Worm (Caenorhabditis elegans) whole organism, L4 larva: ENCODE measurements around the gene cyk-3.

Experiments used
- F44E2.7 ChIP-seq: fragments of 200-800 bp; sonication (Bioruptor generic); IDR thresholded peaks from 2 replicates; pipeline ENCODE4 v2.1.2; 2022; ENCODE audit warnings: missing genetic modification characterization, missing compliant biosample characterization
- ZK337.2 ChIP-seq: fragments of 200-800 bp; sonication (Bioruptor generic); IDR thresholded peaks from 2 replicates; pipeline ENCODE4 v1.3.6; 2022; ENCODE audit warnings: missing genetic modification reagents, missing genetic modification characterization, missing compliant biosample characterization
- ama-1 ChIP-seq: fragments of 150-350 bp; optimal IDR thresholded peaks from 2 replicates; lab custom pipeline; 2014; ENCODE audit warnings: inconsistent platforms, mixed read lengths
- ceh-28 ChIP-seq: fragments of 150-350 bp; optimal IDR thresholded peaks from 2 replicates; lab custom pipeline; 2014; ENCODE audit warnings: missing biosample characterization, missing genetic modification reagents, missing genetic modification characterization
- daf-12 ChIP-seq: fragments of 150-350 bp; optimal IDR thresholded peaks from 2 replicates; lab custom pipeline; 2014; ENCODE audit warnings: missing biosample characterization, missing genetic modification reagents, missing genetic modification characterization
- lsy-2 ChIP-seq, 2 experiments: fragments of 150-350 bp in 1 of 2; sonication (generic microtip) in 1 of 2; optimal IDR thresholded peaks; 2 replicates each; lab custom pipeline; 2014 to 2017; ENCODE audit warnings: missing biosample characterization in 2 of 2, missing genetic modification characterization in 2 of 2
- mdt-29 ChIP-seq: fragments of 200-800 bp; sonication (Bioruptor generic); IDR thresholded peaks from 2 replicates; pipeline ENCODE4 v1.3.6; 2022; ENCODE audit warnings: missing genetic modification reagents, missing genetic modification characterization, missing compliant biosample characterization
- nhr-42 ChIP-seq: fragments of 200-800 bp; sonication (Bioruptor generic); IDR thresholded peaks from 2 replicates; pipeline ENCODE4 v1.3.6; 2022; ENCODE audit warnings: missing genetic modification characterization, missing compliant biosample characterization
- nhr-48 ChIP-seq: sonication (generic microtip); optimal IDR thresholded peaks from 2 replicates; lab custom pipeline; 2016; ENCODE audit warnings: mild to moderate bottlenecking, missing genetic modification characterization, missing compliant biosample characterization
- nhr-77 ChIP-seq: fragments of 150-350 bp; optimal IDR thresholded peaks from 2 replicates; lab custom pipeline; 2014; ENCODE audit warnings: missing biosample characterization, missing genetic modification characterization
- zip-11 ChIP-seq: fragments of 200-800 bp; sonication (Bioruptor generic); IDR thresholded peaks from 2 replicates; pipeline ENCODE4 v1.3.6; 2022; ENCODE audit warnings: missing genetic modification characterization, missing compliant biosample characterization

DNA sequence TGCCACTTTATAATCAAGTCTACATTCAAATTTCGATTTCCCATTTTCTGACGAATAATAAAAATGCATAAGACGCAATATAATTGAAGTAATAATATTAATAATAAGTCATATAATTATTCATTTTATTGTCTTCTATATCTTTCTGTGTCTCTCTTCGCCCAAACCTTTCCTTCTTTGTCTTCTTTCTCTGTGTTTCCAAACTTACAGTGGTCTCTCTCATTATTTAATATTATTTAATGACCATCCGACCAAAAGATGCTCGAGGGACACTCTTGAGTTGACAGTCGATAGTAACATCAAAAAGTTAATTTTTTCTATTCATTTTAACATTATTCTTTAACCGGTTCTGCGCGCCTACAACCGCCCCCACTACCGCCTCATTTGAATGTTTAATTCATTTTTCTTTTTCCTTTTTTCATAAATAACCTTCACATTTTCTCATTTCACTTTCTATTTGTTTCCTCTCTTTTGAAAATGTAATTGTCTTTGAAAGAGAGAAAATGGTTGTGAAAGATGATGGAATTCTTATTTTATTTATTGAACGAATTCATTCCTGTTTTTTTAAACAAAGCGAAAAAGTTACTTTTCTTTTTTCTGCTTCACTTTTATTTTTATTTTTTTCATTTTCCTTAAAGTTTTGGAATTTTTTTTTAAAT is 53.8 kb downstream of the cyk-3 start:
- TF ChIP-seq lsy-2 (tag; optimal IDR thresholded peaks at IDR 0.05; lab: Kevin White, UChicago) (no peak), ceh-28 (tag; lab: Kevin White, UChicago) (no peak), F44E2.7 (GFP tag; lab: Robert Waterston, UW) (no peak), nhr-42 (no peak), ama-1 (lab: Kevin White, UChicago) (no peak), zip-11 (GFP tag; lab: Robert Waterston, UW) (no peak), nhr-48 (tag; lab: Kevin White, UChicago) (no peak), nhr-77 (tag; lab: Kevin White, UChicago) (no peak), ZK337.2 (GFP tag; lab: Robert Waterston, UW) (no peak), daf-12 (no peak), mdt-29 (GFP tag; lab: Robert Waterston, UW) (no peak)
